Fruit fly (Drosophila melanogaster) whole organism, embryonic: ENCODE data around the gene Snr1.

ENCODE experiments used
- CG10209 ChIP-seq: fragments of 200-800 bp; sonication (Bioruptor generic); optimal IDR thresholded peaks from 3 replicates; lab custom pipeline; 2017; ENCODE audit warnings: missing biosample characterization, mild to moderate bottlenecking, missing genetic modification characterization, missing genetic modification reagents
- CG10959 ChIP-seq: fragments of 200-800 bp; sonication (Bioruptor generic); IDR thresholded peaks from 2 replicates; pipeline ENCODE4 v1.3.6; 2022; ENCODE audit warnings: missing biosample characterization, missing genetic modification characterization
- CG12219 ChIP-seq: fragments of 200-800 bp; sonication (Bioruptor generic); optimal IDR thresholded peaks from 3 replicates; lab custom pipeline; 2018; ENCODE audit warnings: missing biosample characterization, mild to moderate bottlenecking, missing genetic modification characterization
- CG12744 ChIP-seq: fragments of 200-800 bp; sonication (Bioruptor generic); optimal IDR thresholded peaks from 2 replicates; lab custom pipeline; 2016; ENCODE audit warnings: missing biosample characterization, missing genetic modification characterization
- CG12942 ChIP-seq: fragments of 200-800 bp; sonication (Bioruptor generic); optimal IDR thresholded peaks from 3 replicates; lab custom pipeline; 2016; ENCODE audit warnings: missing biosample characterization, missing genetic modification characterization
- CG13894 ChIP-seq: fragments of 200-800 bp; sonication (Bioruptor generic); optimal IDR thresholded peaks from 3 replicates; lab custom pipeline; 2018; ENCODE audit warnings: missing biosample characterization, mild to moderate bottlenecking, missing genetic modification characterization, moderate library complexity
- CG15514 ChIP-seq: fragments of 200-800 bp; sonication (Bioruptor generic); optimal IDR thresholded peaks from 3 replicates; lab custom pipeline; 2017; ENCODE audit warnings: missing biosample characterization, missing genetic modification characterization, mild to moderate bottlenecking, moderate library complexity, missing genetic modification reagents
- CG16863 ChIP-seq: fragments of 200-800 bp; sonication (Bioruptor generic); optimal IDR thresholded peaks from 3 replicates; lab custom pipeline; 2016; ENCODE audit warnings: missing biosample characterization, missing genetic modification characterization
- CG2120 ChIP-seq: fragments of 200-800 bp; sonication (Bioruptor generic); optimal IDR thresholded peaks from 3 replicates; lab custom pipeline; 2016; ENCODE audit warnings: missing biosample characterization, missing genetic modification characterization
- CG2202 ChIP-seq: fragments of 200-800 bp; sonication (Bioruptor generic); optimal IDR thresholded peaks from 2 replicates; lab custom pipeline; 2018; ENCODE audit warnings: missing biosample characterization, mild to moderate bottlenecking, missing genetic modification characterization
- CG3281 ChIP-seq: fragments of 200-800 bp; sonication (Bioruptor generic); optimal IDR thresholded peaks from 3 replicates; lab custom pipeline; 2017; ENCODE audit warnings: missing biosample characterization, mild to moderate bottlenecking, missing genetic modification characterization
- CG34376 ChIP-seq: fragments of 200-800 bp; sonication (Bioruptor generic); optimal IDR thresholded peaks from 2 replicates; lab custom pipeline; 2018; ENCODE audit warnings: missing biosample characterization, mild to moderate bottlenecking, missing genetic modification characterization
- CG4730 ChIP-seq: fragments of 200-800 bp; sonication (Bioruptor generic); IDR thresholded peaks from 2 replicates; pipeline ENCODE4 v1.3.6; 2022; ENCODE audit warnings: missing biosample characterization, missing genetic modification characterization
- CG6654 ChIP-seq: fragments of 200-800 bp; sonication (Bioruptor generic); optimal IDR thresholded peaks from 2 replicates; lab custom pipeline; 2017; ENCODE audit warnings: missing biosample characterization, mild to moderate bottlenecking, missing genetic modification characterization
- CG7987 ChIP-seq: fragments of 200-800 bp; sonication (Bioruptor generic); optimal IDR thresholded peaks from 2 replicates; lab custom pipeline; 2018; ENCODE audit warnings: missing biosample characterization, mild to moderate bottlenecking, missing genetic modification characterization, moderate library complexity
- Dbx ChIP-seq: fragments of 200-800 bp; sonication (Bioruptor generic); IDR thresholded peaks from 3 replicates; pipeline ENCODE4 v1.3.6; 2022; ENCODE audit warnings: missing biosample characterization, missing genetic modification characterization
- Drgx ChIP-seq: fragments of 200-800 bp; sonication (Bioruptor generic); IDR thresholded peaks from 2 replicates; pipeline ENCODE4 v1.3.6; 2022; ENCODE audit warnings: missing biosample characterization, missing genetic modification characterization
- Eip74EF ChIP-seq, 2 experiments: fragments of 200-800 bp in 1 of 2; fragments of >200 bp in 1 of 2; sonication (Bioruptor generic) in 1 of 2; optimal IDR thresholded peaks; 2 replicates each; lab custom pipeline; 2017 to 2019; ENCODE audit warnings: missing biosample characterization in 2 of 2, missing genetic modification characterization in 2 of 2, mild to moderate bottlenecking in 1 of 2, moderate library complexity in 1 of 2
- HmgZ ChIP-seq: fragments of 200-800 bp; sonication (Bioruptor generic); optimal IDR thresholded peaks from 2 replicates; lab custom pipeline; 2018; ENCODE audit warnings: missing biosample characterization, mild to moderate bottlenecking, missing genetic modification characterization
- Hsf ChIP-seq: fragments of 200-800 bp; sonication (Bioruptor generic); optimal IDR thresholded peaks from 3 replicates; lab custom pipeline; 2016; ENCODE audit warnings: missing biosample characterization, missing genetic modification characterization
- Jarid2 ChIP-seq: fragments of 200-800 bp; sonication (Bioruptor generic); optimal IDR thresholded peaks from 3 replicates; lab custom pipeline; 2017; ENCODE audit warnings: mild to moderate bottlenecking, missing biosample characterization, missing genetic modification reagents, missing genetic modification characterization
- MESR4 ChIP-seq: fragments of 200-800 bp; sonication (Bioruptor generic); optimal IDR thresholded peaks from 2 replicates; lab custom pipeline; 2018; ENCODE audit warnings: missing biosample characterization, mild to moderate bottlenecking, missing genetic modification characterization, moderate library complexity
- MTF-1 ChIP-seq: fragments of 200-800 bp; sonication (Bioruptor generic); optimal IDR thresholded peaks from 2 replicates; lab custom pipeline; 2018; ENCODE audit warnings: missing biosample characterization, mild to moderate bottlenecking, missing genetic modification characterization, borderline replicate concordance
- Max ChIP-seq: fragments of 200-800 bp; sonication (Bioruptor generic); optimal IDR thresholded peaks from 2 replicates; lab custom pipeline; 2016; ENCODE audit warnings: missing biosample characterization, mild to moderate bottlenecking, missing genetic modification characterization
- Mrtf ChIP-seq: fragments of 200-800 bp; sonication (Bioruptor generic); IDR thresholded peaks from 3 replicates; pipeline ENCODE4 v1.3.6; 2022; ENCODE audit warnings: missing biosample characterization, missing genetic modification characterization
- NfI ChIP-seq: fragments of 200-800 bp; sonication (Bioruptor generic); optimal IDR thresholded peaks from 3 replicates; lab custom pipeline; 2018; ENCODE audit warnings: missing biosample characterization, mild to moderate bottlenecking, missing genetic modification characterization, moderate library complexity
- Rfx ChIP-seq: fragments of 200-800 bp; sonication (Bioruptor generic); IDR thresholded peaks from 2 replicates; pipeline ENCODE4 v1.3.6; 2022; ENCODE audit warnings: missing biosample characterization, missing genetic modification characterization
- Scr ChIP-seq: fragments of 200-800 bp; sonication (Bioruptor generic); IDR thresholded peaks from 2 replicates; pipeline ENCODE4 v1.3.6; 2022; ENCODE audit warnings: missing biosample characterization, missing genetic modification characterization; ENCODE audit not compliant: partially characterized antibody
- Sin3A ChIP-seq: fragments of >200 bp; optimal IDR thresholded peaks from 2 replicates; lab custom pipeline; 2018
- Xbp1 ChIP-seq: fragments of 200-800 bp; sonication (Bioruptor generic); optimal IDR thresholded peaks from 3 replicates; lab custom pipeline; 2016; ENCODE audit warnings: missing biosample characterization, mild to moderate bottlenecking, missing genetic modification characterization
- ash1 ChIP-seq: fragments of 200-800 bp; sonication (Bioruptor generic); optimal IDR thresholded peaks from 2 replicates; lab custom pipeline; 2018; ENCODE audit warnings: missing biosample characterization, mild to moderate bottlenecking, missing genetic modification characterization
- ato ChIP-seq: fragments of 200-800 bp; sonication (Bioruptor generic); IDR thresholded peaks from 2 replicates; pipeline ENCODE4 v1.3.6; 2022; ENCODE audit warnings: missing biosample characterization, missing genetic modification characterization; ENCODE audit not compliant: partially characterized antibody
- az2 ChIP-seq: fragments of 200-800 bp; sonication (Bioruptor generic); optimal IDR thresholded peaks from 3 replicates; lab custom pipeline; 2016; ENCODE audit warnings: missing biosample characterization, missing genetic modification characterization
- caup ChIP-seq: fragments of 200-800 bp; sonication (Bioruptor generic); optimal IDR thresholded peaks from 3 replicates; lab custom pipeline; 2017; ENCODE audit warnings: missing biosample characterization, mild to moderate bottlenecking, missing genetic modification characterization, moderate library complexity; ENCODE audit not compliant: severe bottlenecking
- fd3F ChIP-seq: fragments of 200-800 bp; sonication (Bioruptor generic); optimal IDR thresholded peaks from 2 replicates; lab custom pipeline; 2018; ENCODE audit warnings: missing biosample characterization, mild to moderate bottlenecking, missing genetic modification characterization, moderate library complexity
- gsb-n ChIP-seq: fragments of 200-800 bp; sonication (Bioruptor generic); optimal IDR thresholded peaks from 3 replicates; lab custom pipeline; 2018; ENCODE audit warnings: missing biosample characterization, mild to moderate bottlenecking, missing genetic modification characterization
- hb ChIP-seq: fragments of 200-800 bp; sonication (Bioruptor generic); IDR thresholded peaks from 3 replicates; pipeline ENCODE4 v1.3.6; 2022; ENCODE audit warnings: missing biosample characterization, missing genetic modification characterization; ENCODE audit not compliant: partially characterized antibody
- lilli ChIP-seq: fragments of 200-800 bp; sonication (Bioruptor generic); optimal IDR thresholded peaks from 3 replicates; lab custom pipeline; 2016; ENCODE audit warnings: missing biosample characterization, missing genetic modification characterization
- luna ChIP-seq: fragments of 200-800 bp; sonication (Bioruptor generic); optimal IDR thresholded peaks from 2 replicates; lab custom pipeline; 2016; ENCODE audit warnings: missing biosample characterization, missing genetic modification characterization
- psq ChIP-seq: fragments of 200-800 bp; sonication (Bioruptor generic); optimal IDR thresholded peaks from 2 replicates; lab custom pipeline; 2017; ENCODE audit warnings: missing biosample characterization, missing genetic modification characterization
- pzg ChIP-seq: fragments of 200-800 bp; sonication (Bioruptor generic); optimal IDR thresholded peaks from 3 replicates; lab custom pipeline; 2018; ENCODE audit warnings: missing biosample characterization, mild to moderate bottlenecking, missing genetic modification characterization, moderate library complexity
- ro ChIP-seq: fragments of 200-800 bp; sonication (Bioruptor generic); IDR thresholded peaks from 2 replicates; pipeline ENCODE4 v1.3.6; 2022; ENCODE audit warnings: missing biosample characterization, missing genetic modification characterization
- row ChIP-seq: fragments of 200-800 bp; sonication (Bioruptor generic); IDR thresholded peaks from 3 replicates; pipeline ENCODE4 v1.3.6; 2022; ENCODE audit warnings: missing biosample characterization, missing genetic modification characterization
- salm ChIP-seq: fragments of 200-800 bp; sonication (Bioruptor generic); optimal IDR thresholded peaks from 2 replicates; lab custom pipeline; 2018; ENCODE audit warnings: missing biosample characterization, mild to moderate bottlenecking, missing genetic modification characterization
- sd ChIP-seq: fragments of 200-800 bp; sonication (Bioruptor generic); optimal IDR thresholded peaks from 3 replicates; lab custom pipeline; 2018; ENCODE audit warnings: missing biosample characterization, mild to moderate bottlenecking, missing genetic modification characterization, moderate library complexity
- shn ChIP-seq: fragments of 200-800 bp; sonication (Bioruptor generic); optimal IDR thresholded peaks from 3 replicates; lab custom pipeline; 2016; ENCODE audit warnings: missing biosample characterization, missing genetic modification characterization
- sqz ChIP-seq: fragments of 200-800 bp; sonication (Bioruptor generic); optimal IDR thresholded peaks from 3 replicates; lab custom pipeline; 2018; ENCODE audit warnings: missing biosample characterization, mild to moderate bottlenecking, missing genetic modification characterization
- tin ChIP-seq: fragments of 200-800 bp; sonication (Bioruptor generic); optimal IDR thresholded peaks from 3 replicates; lab custom pipeline; 2016; ENCODE audit warnings: missing biosample characterization, missing genetic modification characterization
- tna ChIP-seq: fragments of 200-800 bp; sonication (Bioruptor generic); IDR thresholded peaks from 2 replicates; pipeline ENCODE4 v1.3.6; 2022; ENCODE audit warnings: missing biosample characterization, missing genetic modification characterization; ENCODE audit not compliant: partially characterized antibody
- unc-4 ChIP-seq: fragments of 200-800 bp; sonication (Bioruptor generic); IDR thresholded peaks from 2 replicates; pipeline ENCODE4 v1.3.6; 2022; ENCODE audit warnings: missing biosample characterization, missing genetic modification characterization; ENCODE audit not compliant: partially characterized antibody

The Snr1 gene

DNA sequence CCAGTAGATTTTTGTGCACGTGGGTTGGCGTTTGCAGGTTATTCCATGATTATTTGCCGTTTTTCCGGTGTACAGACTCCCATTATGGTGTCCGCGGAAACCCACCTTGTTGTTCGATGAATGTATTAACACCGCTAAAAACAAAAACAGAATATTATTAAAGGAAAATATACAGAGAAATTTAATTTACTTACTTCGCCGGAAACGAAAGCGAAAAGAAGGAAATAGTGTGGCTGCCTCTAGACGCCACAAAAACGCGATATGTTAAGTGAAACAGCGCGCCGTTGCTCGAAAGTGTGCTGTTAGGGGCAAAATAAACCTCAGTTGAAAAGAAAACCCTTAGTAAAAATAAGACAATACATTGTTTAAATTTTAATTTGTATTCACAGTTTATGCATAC lies 3.9 kb upstream of the Snr1 start, which contains the start of gene RpL35A (continued):
- peak; percentile 5 for TF ChIP-seq Sin3A (lab: Kevin White, UChicago)
- TF ChIP-seq CG10209 (GFP tag; lab: Kevin White, UChicago): peak; percentile 60
- peak; percentile 74 for TF ChIP-seq CG12219 (GFP tag; lab: Kevin White, UChicago)
- no peak for TF ChIP-seq Mrtf (GFP tag; lab: Robert Waterston, UW)
- peak; percentile 64 for TF ChIP-seq salm (tag; lab: Kevin White, UChicago)
- TF ChIP-seq psq (GFP tag; lab: Kevin White, UChicago): no peak
- TF ChIP-seq Jarid2 (GFP tag; lab: Kevin White, UChicago): no peak
- peak; percentile 55 for TF ChIP-seq CG6654 (GFP tag; lab: Kevin White, UChicago)
- TF ChIP-seq sqz (GFP tag; lab: Kevin White, UChicago): no peak
- TF ChIP-seq gsb-n (tag; lab: Kevin White, UChicago): peak; percentile 59
- TF ChIP-seq Hsf (GFP tag; lab: Kevin White, UChicago): peak; percentile 72
- peak; percentile 16 for TF ChIP-seq CG12744 (GFP tag; lab: Kevin White, UChicago)
- TF ChIP-seq Max (GFP tag; lab: Kevin White, UChicago): peak; percentile 70
- peak; percentile 27 for TF ChIP-seq CG16863 (GFP tag; lab: Kevin White, UChicago)
- peak; percentile 90 for TF ChIP-seq MTF-1
- no peak for TF ChIP-seq Scr (GFP tag; lab: Robert Waterston, UW)
- no peak for TF ChIP-seq hb
- TF ChIP-seq az2 (GFP tag; lab: Kevin White, UChicago): peak; percentile 36
- TF ChIP-seq sd (tag; lab: Kevin White, UChicago): no peak
- TF ChIP-seq CG4730 (GFP tag; lab: Robert Waterston, UW): no peak
- no peak for TF ChIP-seq Drgx (GFP tag; lab: Robert Waterston, UW)
- peak; percentile 53 for TF ChIP-seq shn (GFP tag; lab: Kevin White, UChicago)
- TF ChIP-seq CG34376 (GFP tag; lab: Kevin White, UChicago): peak; percentile 96
- peak; percentile 86 for TF ChIP-seq CG3281 (GFP tag; lab: Kevin White, UChicago)
- TF ChIP-seq luna: peak; percentile 29
- TF ChIP-seq ash1 (GFP tag; lab: Kevin White, UChicago): peak; percentile 71
- TF ChIP-seq HmgZ (tag; lab: Kevin White, UChicago): peak; percentile 53
- TF ChIP-seq Dbx (GFP tag; lab: Robert Waterston, UW): peak; percentile 66
- TF ChIP-seq tna (GFP tag; lab: Robert Waterston, UW): no peak
- TF ChIP-seq CG2202 (tag; lab: Kevin White, UChicago): peak; percentile 75
- TF ChIP-seq ro: no peak
- TF ChIP-seq tin (GFP tag; lab: Kevin White, UChicago): peak; percentile 9
- TF ChIP-seq CG12942: no peak
- TF ChIP-seq Eip74EF (GFP tag; optimal IDR thresholded peaks at IDR 0.05; lab: Kevin White, UChicago): peak in 1 of 2 experiments; percentile 73
- TF ChIP-seq caup: peak; percentile 92
- TF ChIP-seq fd3F (GFP tag; lab: Kevin White, UChicago): peak; percentile 25

- peak; percentile 34 for TF ChIP-seq pzg (GFP tag; lab: Kevin White, UChicago)
- TF ChIP-seq Rfx: 0 out of 2 replicates have a peak, but pooled peaks have one; percentile 26
- peak; percentile 80 for TF ChIP-seq MESR4 (GFP tag; lab: Kevin White, UChicago)
- TF ChIP-seq CG13894 (tag; lab: Kevin White, UChicago): peak; percentile 10
- peak; percentile 91 for TF ChIP-seq CG10209 (GFP tag; lab: Kevin White, UChicago)
- TF ChIP-seq CG2120 (GFP tag; lab: Kevin White, UChicago): peak; percentile 24
- peak; percentile 13 for TF ChIP-seq lilli (GFP tag; lab: Kevin White, UChicago)
- peak; percentile 38 for TF ChIP-seq Xbp1
- peak; percentile 16 for TF ChIP-seq NfI (GFP tag; lab: Kevin White, UChicago)
- peak; percentile 5; the same call in 1 of the 3 replicates for TF ChIP-seq row
- no peak for TF ChIP-seq CG6654 (GFP tag; lab: Kevin White, UChicago)
- TF ChIP-seq ato: peak; percentile 21; the same call in 1 of the 2 replicates
- peak; percentile 42 for TF ChIP-seq CG15514
- TF ChIP-seq CG7987 (GFP tag; lab: Kevin White, UChicago): peak; percentile 5
- TF ChIP-seq CG10959 (GFP tag; lab: Robert Waterston, UW): no peak
- no peak for TF ChIP-seq unc-4 (GFP tag; lab: Robert Waterston, UW)
These were observed 3.1 kb upstream of the Snr1 start, which contains the start of gene POLDIP2 for dm6 chr3R:5467619-5468018. Gene POLDIP2, plus strand, starts transcription at chr3R:5467778.
